Worm (Caenorhabditis elegans) whole organism, L2 larva: ENCODE results near the gene zag-1.

Source experiments
- ZK546.5 ChIP-seq: sonication (generic microtip); optimal IDR thresholded peaks from 2 replicates; lab custom pipeline; 2017; ENCODE audit warnings: missing biosample characterization, missing genetic modification characterization
- ama-1 ChIP-seq: fragments of 150-350 bp; optimal IDR thresholded peaks from 2 replicates; lab custom pipeline; 2018; ENCODE audit warnings: inconsistent platforms
- ceh-82 ChIP-seq: fragments of 150-350 bp; optimal IDR thresholded peaks from 2 replicates; lab custom pipeline; 2014; ENCODE audit warnings: missing biosample characterization, missing genetic modification characterization
- fos-1 ChIP-seq: fragments of 150-350 bp; optimal IDR thresholded peaks from 2 replicates; lab custom pipeline; 2014; ENCODE audit warnings: missing biosample characterization, missing genetic modification characterization
- lin-13 ChIP-seq: fragments of 150-350 bp; optimal IDR thresholded peaks from 2 replicates; lab custom pipeline; 2014; ENCODE audit warnings: missing biosample characterization, missing genetic modification reagents, missing genetic modification characterization
- lin-39 ChIP-seq: fragments of 150-350 bp; optimal IDR thresholded peaks from 2 replicates; lab custom pipeline; 2014; ENCODE audit warnings: missing biosample characterization, missing genetic modification reagents, missing genetic modification characterization
- nhr-11 ChIP-seq: fragments of 150-350 bp; optimal IDR thresholded peaks from 2 replicates; lab custom pipeline; 2014; ENCODE audit warnings: missing biosample characterization, missing genetic modification characterization
- peb-1 ChIP-seq: fragments of 150-350 bp; optimal IDR thresholded peaks from 2 replicates; lab custom pipeline; 2014; ENCODE audit warnings: missing biosample characterization, missing genetic modification characterization
- sma-3 ChIP-seq: sonication (generic microtip); optimal IDR thresholded peaks from 2 replicates; lab custom pipeline; 2016; ENCODE audit warnings: missing genetic modification reagents, missing genetic modification characterization, missing compliant biosample characterization
- unc-62 ChIP-seq: fragments of 150-350 bp; optimal IDR thresholded peaks from 2 replicates; lab custom pipeline; 2014; ENCODE audit warnings: missing biosample characterization, missing genetic modification reagents, missing genetic modification characterization
- zag-1 ChIP-seq: fragments of 150-350 bp; optimal IDR thresholded peaks from 2 replicates; lab custom pipeline; 2014; ENCODE audit warnings: missing biosample characterization, missing genetic modification characterization
- ztf-11 ChIP-seq: sonication (generic microtip); optimal IDR thresholded peaks from 2 replicates; lab custom pipeline; 2017; ENCODE audit warnings: missing biosample characterization, missing genetic modification characterization

DNA sequence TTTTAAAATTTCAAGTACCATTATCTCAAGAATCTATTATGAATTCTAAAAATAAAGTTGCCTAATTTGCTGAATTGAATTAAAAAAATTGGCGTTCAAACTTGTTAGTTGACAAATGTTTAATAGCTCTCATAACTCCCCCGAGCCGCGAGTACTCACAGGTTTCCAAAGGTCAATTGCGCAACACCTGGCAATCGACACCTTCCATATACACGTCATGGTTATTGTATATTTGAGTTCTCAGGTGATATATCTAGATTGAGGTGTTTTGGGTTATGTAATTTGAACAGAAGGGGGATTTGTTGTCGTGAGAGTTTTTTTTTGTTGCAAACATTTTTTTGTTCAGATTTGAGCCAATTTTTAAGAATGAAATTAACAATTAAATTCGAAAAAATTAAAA lies 11.1 kb upstream of the zag-1 start:
- no peak for TF ChIP-seq unc-62
- no peak for TF ChIP-seq ama-1 (lab: Kevin White, UChicago)
- no peak for TF ChIP-seq peb-1
- TF ChIP-seq sma-3 = no peak
- no peak for TF ChIP-seq ztf-11 (tag; lab: Kevin White, UChicago)
- no peak for TF ChIP-seq ceh-82
- no peak for TF ChIP-seq zag-1
- TF ChIP-seq nhr-11 (tag; lab: Kevin White, UChicago) = no peak
- TF ChIP-seq lin-39 (tag; lab: Kevin White, UChicago) = no peak
- TF ChIP-seq lin-13 (GFP tag; lab: Kevin White, UChicago) = no peak
- TF ChIP-seq fos-1 = no peak
- TF ChIP-seq ZK546.5 = no peak
